Worm (Caenorhabditis elegans): ENCODE results near the gene F28B4.1.

- no peak for TF ChIP-seq med-1 (GFP tag; optimal IDR thresholded peaks at IDR 0.05; ENCODE audit: insufficient read depth)
- no peak for TF ChIP-seq ztf-23 (GFP tag; IDR thresholded peaks at IDR 0.05)
- no peak for TF ChIP-seq klf-2 (GFP tag; conservative IDR thresholded peaks at IDR 0.05)
- no peak for TF ChIP-seq ztf-29 (GFP tag; IDR thresholded peaks at IDR 0.05)
- TF ChIP-seq flt-1 (GFP tag; IDR thresholded peaks at IDR 0.05): no peak
- TF ChIP-seq tab-1 (GFP tag; IDR thresholded peaks at IDR 0.05): no peak
- no peak for TF ChIP-seq ref-1 (GFP tag; conservative IDR thresholded peaks at IDR 0.05)
- no peak for TF ChIP-seq T22C8.4 (GFP tag; IDR thresholded peaks at IDR 0.05)
- no peak for TF ChIP-seq cog-1 (tag; optimal IDR thresholded peaks at IDR 0.05)
Observed at ce11 chrX:3252500-3252899, 47.6 kb downstream of the F28B4.1 start, which contains the start of gene tba-9.
